Fruit fly (Drosophila melanogaster) whole organism, embryonic: ENCODE results near the gene Gr93d.

Experiments used
- BtbVII ChIP-seq: fragments of 200-800 bp; sonication (Bioruptor generic); optimal IDR thresholded peaks from 3 replicates; lab custom pipeline; 2017; ENCODE audit warnings: missing biosample characterization, mild to moderate bottlenecking, missing genetic modification characterization
- CG10209 ChIP-seq: fragments of 200-800 bp; sonication (Bioruptor generic); optimal IDR thresholded peaks from 3 replicates; lab custom pipeline; 2017; ENCODE audit warnings: missing biosample characterization, mild to moderate bottlenecking, missing genetic modification characterization, missing genetic modification reagents
- CG10267 ChIP-seq: fragments of 200-800 bp; sonication (Bioruptor generic); optimal IDR thresholded peaks from 2 replicates; lab custom pipeline; 2018; ENCODE audit warnings: missing biosample characterization, mild to moderate bottlenecking, missing genetic modification characterization, moderate library complexity
- CG10274 ChIP-seq: fragments of 200-800 bp; sonication (Bioruptor generic); optimal IDR thresholded peaks from 3 replicates; lab custom pipeline; 2017; ENCODE audit warnings: missing biosample characterization, mild to moderate bottlenecking, missing genetic modification characterization
- CG10462 ChIP-seq: fragments of 200-800 bp; sonication (Bioruptor generic); optimal IDR thresholded peaks from 2 replicates; lab custom pipeline; 2016; ENCODE audit warnings: missing biosample characterization, missing genetic modification characterization
- CG13296 ChIP-seq: fragments of 200-800 bp; sonication (Bioruptor generic); optimal IDR thresholded peaks from 3 replicates; lab custom pipeline; 2018; ENCODE audit warnings: missing biosample characterization, mild to moderate bottlenecking, missing genetic modification characterization
- CG17359 ChIP-seq: fragments of 200-800 bp; sonication (Bioruptor generic); optimal IDR thresholded peaks from 3 replicates; lab custom pipeline; 2018; ENCODE audit warnings: missing biosample characterization, mild to moderate bottlenecking, missing genetic modification characterization, moderate library complexity
- CG17612 ChIP-seq: fragments of 200-800 bp; sonication (Bioruptor generic); IDR thresholded peaks from 2 replicates; pipeline ENCODE4 v1.3.6; 2022; ENCODE audit warnings: missing biosample characterization, missing genetic modification characterization
- CG17802 ChIP-seq: fragments of 200-800 bp; sonication (Bioruptor generic); optimal IDR thresholded peaks from 2 replicates; lab custom pipeline; 2018; ENCODE audit warnings: missing biosample characterization, mild to moderate bottlenecking, missing genetic modification characterization, moderate library complexity
- CG18262 ChIP-seq: fragments of 200-800 bp; optimal IDR thresholded peaks from 3 replicates; lab custom pipeline; 2019; ENCODE audit warnings: missing biosample characterization, mild to moderate bottlenecking, missing genetic modification characterization, moderate library complexity
- CG18599 ChIP-seq: fragments of 200-800 bp; sonication (Bioruptor generic); optimal IDR thresholded peaks from 3 replicates; lab custom pipeline; 2017; ENCODE audit warnings: missing biosample characterization, missing genetic modification characterization, mild to moderate bottlenecking, moderate library complexity, missing genetic modification reagents
- CG3163 ChIP-seq: fragments of 200-800 bp; sonication (Bioruptor generic); optimal IDR thresholded peaks from 3 replicates; lab custom pipeline; 2016; ENCODE audit warnings: missing biosample characterization, missing genetic modification characterization
- CG3407 ChIP-seq: fragments of 200-800 bp; sonication (Bioruptor generic); optimal IDR thresholded peaks from 2 replicates; lab custom pipeline; 2018; ENCODE audit warnings: missing biosample characterization, mild to moderate bottlenecking, missing genetic modification characterization
- CG7372 ChIP-seq: fragments of 200-800 bp; sonication (Bioruptor generic); IDR thresholded peaks from 2 replicates; pipeline ENCODE4 v1.3.6; 2022; ENCODE audit warnings: missing biosample characterization, missing genetic modification characterization
- CG7928 ChIP-seq: fragments of 200-800 bp; sonication (Bioruptor generic); optimal IDR thresholded peaks from 2 replicates; lab custom pipeline; 2017; ENCODE audit warnings: missing biosample characterization, mild to moderate bottlenecking, missing genetic modification characterization
- CG7963 ChIP-seq: fragments of 200-800 bp; sonication (Bioruptor generic); IDR thresholded peaks from 3 replicates; pipeline ENCODE4 v1.3.6; 2022; ENCODE audit warnings: missing biosample characterization, missing genetic modification characterization; ENCODE audit not compliant: partially characterized antibody
- CG8924 ChIP-seq: fragments of 200-800 bp; optimal IDR thresholded peaks from 3 replicates; lab custom pipeline; 2019; ENCODE audit warnings: missing biosample characterization, mild to moderate bottlenecking, missing genetic modification characterization, moderate library complexity
- CG9727 ChIP-seq: fragments of 200-800 bp; sonication (Bioruptor generic); optimal IDR thresholded peaks from 3 replicates; lab custom pipeline; 2017; ENCODE audit warnings: missing biosample characterization, mild to moderate bottlenecking, missing genetic modification characterization
- Deaf1 ChIP-seq: fragments of 200-800 bp; optimal IDR thresholded peaks from 3 replicates; lab custom pipeline; 2019; ENCODE audit warnings: missing biosample characterization, mild to moderate bottlenecking, missing genetic modification characterization, moderate library complexity
- Drgx ChIP-seq: fragments of 200-800 bp; sonication (Bioruptor generic); IDR thresholded peaks from 2 replicates; pipeline ENCODE4 v1.3.6; 2022; ENCODE audit warnings: missing biosample characterization, missing genetic modification characterization
- Fer3 ChIP-seq: fragments of 200-800 bp; sonication (Bioruptor generic); optimal IDR thresholded peaks from 2 replicates; lab custom pipeline; 2018; ENCODE audit warnings: missing biosample characterization, mild to moderate bottlenecking, missing genetic modification characterization, moderate library complexity
- Gug ChIP-seq: fragments of 200-800 bp; sonication (Bioruptor generic); IDR thresholded peaks from 4 replicates; pipeline ENCODE4 v1.3.6; 2022; ENCODE audit warnings: missing biosample characterization, missing genetic modification characterization
- Hr39 ChIP-seq: fragments of >200 bp; optimal IDR thresholded peaks from 2 replicates; lab custom pipeline; 2017
- Jarid2 ChIP-seq: fragments of 200-800 bp; sonication (Bioruptor generic); optimal IDR thresholded peaks from 3 replicates; lab custom pipeline; 2017; ENCODE audit warnings: mild to moderate bottlenecking, missing biosample characterization, missing genetic modification reagents, missing genetic modification characterization
- Kr ChIP-seq: fragments of 200-800 bp; sonication (Bioruptor generic); optimal IDR thresholded peaks from 2 replicates; lab custom pipeline; 2017; ENCODE audit warnings: missing biosample characterization, mild to moderate bottlenecking, missing genetic modification characterization
- MBD-R2 ChIP-seq: fragments of 200-800 bp; sonication (Bioruptor generic); IDR thresholded peaks from 2 replicates; pipeline ENCODE4 v1.3.6; 2022; ENCODE audit warnings: missing biosample characterization, missing genetic modification characterization
- MESR4 ChIP-seq: fragments of 200-800 bp; sonication (Bioruptor generic); optimal IDR thresholded peaks from 2 replicates; lab custom pipeline; 2018; ENCODE audit warnings: missing biosample characterization, mild to moderate bottlenecking, missing genetic modification characterization, moderate library complexity
- Nf-YC ChIP-seq: fragments of 200-800 bp; optimal IDR thresholded peaks from 3 replicates; lab custom pipeline; 2019; ENCODE audit warnings: missing biosample characterization, mild to moderate bottlenecking, missing genetic modification characterization, moderate library complexity
- Oli ChIP-seq: fragments of 200-800 bp; sonication (Bioruptor generic); optimal IDR thresholded peaks from 2 replicates; lab custom pipeline; 2018; ENCODE audit warnings: missing biosample characterization, mild to moderate bottlenecking, missing genetic modification characterization, moderate library complexity
- PHDP ChIP-seq: fragments of 200-800 bp; sonication (Bioruptor generic); optimal IDR thresholded peaks from 3 replicates; lab custom pipeline; 2018; ENCODE audit warnings: missing biosample characterization, mild to moderate bottlenecking, missing genetic modification characterization, moderate library complexity
- Sox100B ChIP-seq: fragments of 200-800 bp; sonication (Bioruptor generic); optimal IDR thresholded peaks from 3 replicates; lab custom pipeline; 2018; ENCODE audit warnings: missing biosample characterization, mild to moderate bottlenecking, missing genetic modification characterization
- Sox102F ChIP-seq: fragments of 200-800 bp; sonication (Bioruptor generic); optimal IDR thresholded peaks from 2 replicates; lab custom pipeline; 2018; ENCODE audit warnings: missing biosample characterization, mild to moderate bottlenecking, missing genetic modification characterization, moderate library complexity
- Vsx1 ChIP-seq: fragments of 200-800 bp; sonication (Bioruptor generic); optimal IDR thresholded peaks from 2 replicates; lab custom pipeline; 2017; ENCODE audit warnings: missing biosample characterization, mild to moderate bottlenecking, missing genetic modification characterization, missing genetic modification reagents
- bcd ChIP-seq: fragments of 200-800 bp; sonication (Bioruptor generic); optimal IDR thresholded peaks from 2 replicates; lab custom pipeline; 2017; ENCODE audit warnings: missing biosample characterization, mild to moderate bottlenecking, missing genetic modification characterization
- bowl ChIP-seq: fragments of 200-800 bp; sonication (Bioruptor generic); IDR thresholded peaks from 2 replicates; pipeline ENCODE4 v1.3.6; 2022; ENCODE audit warnings: missing biosample characterization, missing genetic modification characterization
- chm ChIP-seq: fragments of 200-800 bp; sonication (Bioruptor generic); IDR thresholded peaks from 2 replicates; pipeline ENCODE4 v1.3.6; 2022; ENCODE audit warnings: missing biosample characterization, missing genetic modification characterization
- dan ChIP-seq: fragments of 200-800 bp; sonication (Bioruptor generic); IDR thresholded peaks from 2 replicates; pipeline ENCODE4 v1.3.6; 2022; ENCODE audit warnings: missing biosample characterization, missing genetic modification characterization
- dm ChIP-seq: fragments of 200-800 bp; sonication (Bioruptor generic); optimal IDR thresholded peaks from 3 replicates; lab custom pipeline; 2016; ENCODE audit warnings: missing biosample characterization, missing genetic modification characterization
- emc ChIP-seq: fragments of 200-800 bp; sonication (Bioruptor generic); optimal IDR thresholded peaks from 2 replicates; lab custom pipeline; 2016; ENCODE audit warnings: missing biosample characterization, missing genetic modification characterization
- gem ChIP-seq: fragments of 200-800 bp; sonication (Bioruptor generic); optimal IDR thresholded peaks from 2 replicates; lab custom pipeline; 2019; ENCODE audit warnings: missing biosample characterization, mild to moderate bottlenecking, missing genetic modification characterization, moderate library complexity
- hbn ChIP-seq: fragments of 200-800 bp; sonication (Bioruptor generic); IDR thresholded peaks from 2 replicates; pipeline ENCODE4 v1.3.6; 2022; ENCODE audit warnings: missing biosample characterization, missing genetic modification characterization; ENCODE audit not compliant: partially characterized antibody
- insv ChIP-seq, 2 experiments: fragments of 200-800 bp; sonication (Bioruptor generic); optimal IDR thresholded peaks; 3 replicates each; lab custom pipeline; 2016 to 2018; ENCODE audit warnings: missing biosample characterization in 2 of 2, missing genetic modification characterization in 2 of 2
- kay ChIP-seq: fragments of 200-800 bp; sonication (Bioruptor generic); optimal IDR thresholded peaks from 2 replicates; lab custom pipeline; 2016; ENCODE audit warnings: missing biosample characterization, missing genetic modification characterization
- nmo ChIP-seq: fragments of 200-800 bp; sonication (Bioruptor generic); optimal IDR thresholded peaks from 2 replicates; lab custom pipeline; 2018; ENCODE audit warnings: missing biosample characterization, mild to moderate bottlenecking, missing genetic modification characterization, moderate library complexity
- peb ChIP-seq: fragments of 200-800 bp; sonication (Bioruptor generic); IDR thresholded peaks from 2 replicates; pipeline ENCODE4 v1.3.6; 2022; ENCODE audit warnings: missing biosample characterization, missing genetic modification characterization
- pzg ChIP-seq: fragments of 200-800 bp; sonication (Bioruptor generic); optimal IDR thresholded peaks from 3 replicates; lab custom pipeline; 2018; ENCODE audit warnings: missing biosample characterization, mild to moderate bottlenecking, missing genetic modification characterization, moderate library complexity
- repo ChIP-seq: fragments of 200-800 bp; sonication (Bioruptor generic); optimal IDR thresholded peaks from 2 replicates; lab custom pipeline; 2016; ENCODE audit warnings: missing biosample characterization, missing genetic modification characterization
- rib ChIP-seq: fragments of 200-800 bp; sonication (Bioruptor generic); IDR thresholded peaks from 2 replicates; pipeline ENCODE4 v1.3.6; 2022; ENCODE audit warnings: missing biosample characterization, missing genetic modification characterization
- schlank ChIP-seq: fragments of 200-800 bp; sonication (Bioruptor generic); optimal IDR thresholded peaks from 2 replicates; lab custom pipeline; 2018; ENCODE audit warnings: missing biosample characterization, mild to moderate bottlenecking, missing genetic modification characterization
- so ChIP-seq: fragments of 200-800 bp; sonication (Bioruptor generic); IDR thresholded peaks from 3 replicates; pipeline ENCODE4 v1.3.6; 2022; ENCODE audit warnings: missing biosample characterization, missing genetic modification characterization
- vvl ChIP-seq: fragments of 200-800 bp; sonication (Bioruptor generic); IDR thresholded peaks from 2 replicates; pipeline ENCODE4 v1.3.6; 2022; ENCODE audit warnings: missing biosample characterization, missing genetic modification characterization
- zf30C ChIP-seq: fragments of 200-800 bp; sonication (Bioruptor generic); optimal IDR thresholded peaks from 3 replicates; lab custom pipeline; 2018; ENCODE audit warnings: missing biosample characterization, mild to moderate bottlenecking, missing genetic modification characterization

The Gr93d gene

DNA sequence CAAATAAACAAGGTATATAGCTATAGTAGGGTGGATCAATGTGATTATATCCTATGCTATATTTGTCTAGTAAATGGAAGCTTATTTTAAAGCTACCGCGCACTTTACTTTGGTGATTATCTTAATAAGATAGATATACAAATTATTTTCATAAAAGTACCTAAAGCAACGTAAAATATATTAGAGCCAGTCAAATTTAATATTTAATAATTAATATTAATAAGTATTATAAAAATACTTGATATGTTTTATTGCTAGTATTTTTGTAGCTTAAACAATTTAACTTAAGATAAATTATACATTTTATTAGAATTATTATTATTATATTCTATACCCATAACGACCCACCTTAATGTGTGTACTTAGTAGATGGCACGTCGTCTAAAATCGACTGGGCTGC, 6.8 kb downstream of the Gr93d start (continued):
- TF ChIP-seq Sox102F (GFP tag; lab: Kevin White, UChicago) (peak; percentile 53), CG17802 (tag; lab: Kevin White, UChicago) (no peak), Fer3 (tag; lab: Kevin White, UChicago) (no peak), CG7963 (GFP tag; lab: Robert Waterston, UW) (no peak), Hr39 (no peak), CG3163 (GFP tag; lab: Kevin White, UChicago) (no peak), peb (GFP tag; lab: Robert Waterston, UW) (no peak), Sox100B (GFP tag; lab: Kevin White, UChicago) (peak; percentile 65), dan (GFP tag; lab: Robert Waterston, UW) (no peak), nmo (GFP tag; lab: Kevin White, UChicago) (peak; percentile 20), CG18599 (GFP tag; lab: Kevin White, UChicago) (peak; percentile 23), CG10209 (GFP tag; lab: Kevin White, UChicago) (no peak), Nf-YC (no peak), insv (GFP tag; optimal IDR thresholded peaks at IDR 0.05; lab: Kevin White, UChicago) (no peak), CG3407 (GFP tag; lab: Kevin White, UChicago) (no peak), dm (GFP tag; lab: Kevin White, UChicago) (no peak), chm (GFP tag; lab: Robert Waterston, UW) (no peak), CG10274 (no peak), so (no peak), CG7372 (GFP tag; lab: Robert Waterston, UW) (no peak), Kr (GFP tag; lab: Kevin White, UChicago) (no peak), Jarid2 (no peak), PHDP (tag; lab: Kevin White, UChicago) (peak; percentile 49), bcd (GFP tag; lab: Kevin White, UChicago) (no peak), kay (GFP tag; lab: Kevin White, UChicago) (no peak), CG7928 (GFP tag; lab: Kevin White, UChicago) (no peak), bowl (GFP tag; lab: Robert Waterston, UW) (no peak), CG9727 (GFP tag; lab: Kevin White, UChicago) (peak; percentile 13), CG13296 (GFP tag; lab: Kevin White, UChicago) (peak; percentile 64), MBD-R2 (GFP tag; lab: Robert Waterston, UW) (no peak), Drgx (peak; percentile 37; the same call in 1 of the 2 replicates), gem (peak; percentile 64), CG18262 (tag; lab: Kevin White, UChicago) (peak; percentile 63), Deaf1 (tag; lab: Kevin White, UChicago) (peak; percentile 10), CG10462 (GFP tag; lab: Kevin White, UChicago) (no peak), CG17612 (no peak), hbn (GFP tag; lab: Robert Waterston, UW) (no peak), Oli (peak; percentile 11), BtbVII (peak; percentile 33), rib (GFP tag; lab: Robert Waterston, UW) (no peak), emc (GFP tag; lab: Kevin White, UChicago) (no peak), vvl (GFP tag; lab: Robert Waterston, UW) (no peak), CG10267 (tag; lab: Kevin White, UChicago) (peak; percentile 47), schlank (tag; lab: Kevin White, UChicago) (no peak), MESR4 (GFP tag; lab: Kevin White, UChicago) (no peak), pzg (GFP tag; lab: Kevin White, UChicago) (no peak), repo (GFP tag; lab: Kevin White, UChicago) (no peak), zf30C (GFP tag; lab: Kevin White, UChicago) (no peak), Vsx1 (no peak), Gug (no peak), CG17359 (tag; lab: Kevin White, UChicago) (peak; percentile 9), CG8924 (tag; lab: Kevin White, UChicago) (peak; percentile 66)
